Worm (Caenorhabditis elegans) whole organism, midembryonic: Measurements from ENCODE around the gene sma-2.

Experiments
- T22C8.4 ChIP-seq: fragments of 200-800 bp; sonication (Bioruptor generic); IDR thresholded peaks from 2 replicates; pipeline ENCODE4 v1.3.6; 2022; ENCODE audit warnings: missing genetic modification characterization, missing compliant biosample characterization
- flt-1 ChIP-seq: fragments of 200-800 bp; sonication (Bioruptor generic); IDR thresholded peaks from 2 replicates; pipeline ENCODE4 v1.3.6; 2022; ENCODE audit warnings: missing genetic modification characterization, missing compliant biosample characterization
- klf-2 ChIP-seq: fragments of 200-800 bp; sonication (Bioruptor generic); conservative IDR thresholded peaks from 2 replicates; pipeline ENCODE4 v1.3.6; 2022; ENCODE audit warnings: missing genetic modification reagents, missing genetic modification characterization, missing compliant biosample characterization
- ref-1 ChIP-seq: fragments of 200-800 bp; sonication (Bioruptor generic); conservative IDR thresholded peaks from 2 replicates; pipeline ENCODE4 v1.3.6; 2022; ENCODE audit warnings: missing genetic modification reagents, missing genetic modification characterization, missing compliant biosample characterization
- ztf-23 ChIP-seq: fragments of 200-800 bp; sonication (Bioruptor generic); IDR thresholded peaks from 2 replicates; pipeline ENCODE4 v1.3.6; 2022; ENCODE audit warnings: missing genetic modification reagents, missing genetic modification characterization, missing compliant biosample characterization
- ztf-29 ChIP-seq: fragments of 200-800 bp; sonication (Bioruptor generic); IDR thresholded peaks from 2 replicates; pipeline ENCODE4 v1.3.6; 2022; ENCODE audit warnings: missing genetic modification reagents, missing genetic modification characterization, missing compliant biosample characterization

DNA sequence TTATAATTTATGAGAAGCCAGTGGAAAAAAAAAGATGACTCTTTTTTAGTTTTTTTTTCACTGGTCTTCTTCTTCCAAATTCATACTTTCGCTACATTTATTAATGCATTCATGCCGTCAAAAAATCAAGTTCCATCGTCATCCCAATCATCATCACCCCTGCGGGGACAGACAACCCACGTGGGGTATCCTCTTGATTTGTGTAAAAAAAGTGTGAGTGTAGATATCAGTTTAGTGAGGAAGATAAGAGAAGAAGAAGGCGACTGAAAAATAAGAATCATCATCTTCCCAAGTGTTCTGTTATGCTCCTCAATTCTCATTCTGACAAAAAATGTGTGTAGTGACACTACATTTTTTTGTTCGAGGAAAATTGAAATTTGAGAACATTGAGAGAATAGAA is 17.5 kb upstream of the sma-2 start:
- TF ChIP-seq ztf-29 (GFP tag; lab: Robert Waterston, UW), result no peak
- no peak for TF ChIP-seq flt-1 (GFP tag; lab: Robert Waterston, UW)
- TF ChIP-seq klf-2, result no peak
- no peak for TF ChIP-seq ztf-23 (GFP tag; lab: Robert Waterston, UW)
- no peak for TF ChIP-seq ref-1
- no peak for TF ChIP-seq T22C8.4 (GFP tag; lab: Robert Waterston, UW)
